Worm (Caenorhabditis elegans): Measurements from ENCODE around the gene pgp-8.

The pgp-8 gene

DNA sequence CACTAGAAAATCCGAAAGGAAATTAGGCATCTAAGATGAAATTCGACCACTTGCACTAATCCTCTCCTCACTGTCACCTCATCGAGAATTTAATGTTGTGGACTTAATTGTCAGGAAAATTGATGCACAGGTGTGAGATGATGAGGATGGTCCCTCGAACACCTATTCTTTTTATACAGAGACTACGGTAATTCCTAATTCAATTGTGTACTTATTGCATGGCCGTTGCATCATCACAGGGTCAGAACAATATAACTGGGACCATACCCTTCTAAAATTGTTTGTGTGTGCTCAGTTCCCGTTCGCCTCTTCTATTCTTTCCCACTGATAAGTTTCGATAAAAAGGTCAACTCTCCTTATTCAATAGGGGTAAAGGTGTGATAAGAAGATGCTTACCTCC lies 20.1 kb downstream of the pgp-8 start:
- TF ChIP-seq hif-1 (tag; optimal IDR thresholded peaks at IDR 0.05) (no peak), nhr-77 (tag; optimal IDR thresholded peaks at IDR 0.05) (no peak), T26A8.4 (GFP tag; IDR thresholded peaks at IDR 0.05) (no peak), lsy-2 (tag; optimal IDR thresholded peaks at IDR 0.05) (no peak), nhr-28 (tag; optimal IDR thresholded peaks at IDR 0.05) (no peak), zfp-2 (tag; optimal IDR thresholded peaks at IDR 0.05) (no peak), lin-39 (tag; optimal IDR thresholded peaks at IDR 0.05) (no peak), skn-1 (tag; optimal IDR thresholded peaks at IDR 0.05) (no peak), cey-2 (tag; optimal IDR thresholded peaks at IDR 0.05; ENCODE audit: borderline replicate concordance, insufficient read depth) (no peak), daf-16 (GFP tag; optimal IDR thresholded peaks at IDR 0.05) (no peak), daf-16 (tag; optimal IDR thresholded peaks at IDR 0.05) (no peak), pha-4 (GFP tag; IDR thresholded peaks at IDR 0.05) (no peak), pha-4 (tag; optimal IDR thresholded peaks at IDR 0.05) (no peak), F26F4.8 (GFP tag; conservative IDR thresholded peaks at IDR 0.05) (no peak), lin-38 (GFP tag; IDR thresholded peaks at IDR 0.05) (no peak), ceh-44 (GFP tag; IDR thresholded peaks at IDR 0.05) (no peak), ceh-20 (GFP tag; IDR thresholded peaks at IDR 0.05) (no peak), F49E8.2 (tag; optimal IDR thresholded peaks at IDR 0.05; ENCODE audit: borderline replicate concordance) (no peak)

DNA sequence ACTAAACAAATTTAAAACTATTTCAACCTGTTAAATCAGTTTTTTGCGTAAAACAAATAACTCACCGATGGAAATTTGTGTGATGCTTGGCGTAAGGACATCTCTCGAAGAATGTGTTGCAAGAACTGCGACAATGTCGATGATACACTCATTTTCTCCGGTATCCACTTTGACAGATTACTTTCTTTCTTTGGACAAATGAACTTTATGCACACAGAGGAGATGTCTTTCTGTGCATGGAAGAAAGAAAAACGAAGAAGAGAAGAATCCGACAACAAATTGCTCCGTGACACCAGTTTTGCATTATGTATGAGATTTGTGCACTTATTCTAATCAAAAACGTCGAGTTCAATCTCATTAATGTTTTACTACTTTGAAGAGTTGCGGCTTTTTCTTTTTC lies 25.7 kb downstream of the pgp-8 start, which contains the start of gene plc-1:
Gene plc-1, minus strand, starts transcription at position 101 of the 400 bp plus-strand sequence.
- TF ChIP-seq skn-1 (tag; optimal IDR thresholded peaks at IDR 0.05) (no peak), lsy-2 (tag; optimal IDR thresholded peaks at IDR 0.05) (no peak), zip-11 (GFP tag; IDR thresholded peaks at IDR 0.05) (no peak), Y5F2A.4 (GFP tag; optimal IDR thresholded peaks at IDR 0.05) (no peak), zip-2 (tag; optimal IDR thresholded peaks at IDR 0.05) (no peak), daf-8 (GFP tag; IDR thresholded peaks at IDR 0.05) (no peak), dmd-8 (GFP tag; IDR thresholded peaks at IDR 0.05) (no peak), daf-16 (GFP tag; optimal IDR thresholded peaks at IDR 0.05) (no peak), daf-16 (tag; optimal IDR thresholded peaks at IDR 0.05) (no peak), unc-62 (GFP tag; optimal IDR thresholded peaks at IDR 0.05 in 1 of 2) (no peak), unc-62 (tag; optimal IDR thresholded peaks at IDR 0.05) (no peak), ama-1 (optimal IDR thresholded peaks at IDR 0.05) (no peak), nhr-111 (GFP tag; optimal IDR thresholded peaks at IDR 0.05) (no peak)

DNA sequence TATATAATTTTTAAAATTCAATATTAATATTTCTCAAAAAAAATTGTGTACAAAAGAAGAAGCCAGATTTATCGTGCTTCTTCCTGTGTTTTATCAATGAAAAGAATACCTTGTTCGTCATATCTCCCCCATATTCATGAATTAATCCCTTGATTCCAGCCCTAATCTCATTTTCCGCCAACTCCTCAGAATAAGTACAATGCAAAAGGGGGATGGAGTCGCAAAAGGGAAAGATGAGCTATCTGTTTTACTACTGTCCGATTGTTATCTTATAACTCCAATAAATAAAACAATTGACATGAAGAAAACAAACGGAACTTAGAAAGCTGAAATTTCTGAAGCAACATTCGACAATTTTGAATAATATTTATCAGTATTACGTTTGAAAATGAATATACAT lies 26.6 kb downstream of the pgp-8 start:
- no peak for TF ChIP-seq mep-1 (tag; optimal IDR thresholded peaks at IDR 0.05)
- TF ChIP-seq ZK337.2 (GFP tag; IDR thresholded peaks at IDR 0.05) = no peak
- TF ChIP-seq mxl-2 (GFP tag; conservative IDR thresholded peaks at IDR 0.05) = no peak
- no peak for TF ChIP-seq ztf-7 (tag; optimal IDR thresholded peaks at IDR 0.05)
- TF ChIP-seq lin-38 (GFP tag; IDR thresholded peaks at IDR 0.05) = no peak
- TF ChIP-seq set-16 (GFP tag; IDR thresholded peaks at IDR 0.05) = no peak
- TF ChIP-seq cey-2 (tag; optimal IDR thresholded peaks at IDR 0.05; ENCODE audit: borderline replicate concordance, insufficient read depth) = no peak
- TF ChIP-seq ceh-20 (GFP tag; IDR thresholded peaks at IDR 0.05) = no peak
- TF ChIP-seq daf-19 (GFP tag; conservative IDR thresholded peaks at IDR 0.05) = no peak
- TF ChIP-seq zip-11 (GFP tag; IDR thresholded peaks at IDR 0.05) = no peak

DNA sequence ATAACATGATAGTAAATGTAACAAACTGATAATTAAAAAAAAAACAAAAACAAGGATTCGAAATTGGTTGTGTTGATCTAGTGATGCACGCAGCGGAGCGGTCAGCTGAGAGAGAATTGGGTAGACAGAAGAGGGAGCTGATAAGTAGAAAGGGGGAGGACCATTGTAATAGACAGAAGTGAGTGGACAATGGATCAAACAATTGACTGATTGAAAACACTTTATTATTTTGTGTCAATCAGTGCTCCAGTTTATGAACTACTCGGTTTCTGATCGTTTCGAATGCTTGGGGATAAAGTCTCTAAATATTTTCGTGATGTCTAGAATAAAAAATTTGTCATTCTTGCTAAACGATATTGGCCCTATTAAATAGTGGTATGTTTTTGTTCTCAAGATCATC lies 29.7 kb downstream of the pgp-8 start:
- TF ChIP-seq nhr-28 (tag; optimal IDR thresholded peaks at IDR 0.05) (no peak), ceh-62 (tag; optimal IDR thresholded peaks at IDR 0.05) (no peak), mep-1 (tag; optimal IDR thresholded peaks at IDR 0.05) (no peak), nhr-237 (tag; optimal IDR thresholded peaks at IDR 0.05) (no peak), jun-1 (tag; optimal IDR thresholded peaks at IDR 0.05) (no peak), T26A8.4 (GFP tag; IDR thresholded peaks at IDR 0.05) (no peak), vab-7 (GFP tag; IDR thresholded peaks at IDR 0.05) (no peak), nhr-76 (tag; optimal IDR thresholded peaks at IDR 0.05) (no peak), zip-11 (GFP tag; IDR thresholded peaks at IDR 0.05) (no peak), unc-130 (GFP tag; optimal IDR thresholded peaks at IDR 0.05) (no peak), saeg-2 (GFP tag; IDR thresholded peaks at IDR 0.05) (no peak), D1046.2 (GFP tag; IDR thresholded peaks at IDR 0.05) (no peak), cey-2 (tag; optimal IDR thresholded peaks at IDR 0.05; ENCODE audit: borderline replicate concordance, insufficient read depth) (no peak), ztf-7 (tag; optimal IDR thresholded peaks at IDR 0.05) (no peak), nhr-6 (tag; optimal IDR thresholded peaks at IDR 0.05) (no peak), lim-7 (GFP tag; IDR thresholded peaks at IDR 0.05) (no peak), ZK546.5 (tag; optimal IDR thresholded peaks at IDR 0.05) (no peak), lsy-2 (tag; optimal IDR thresholded peaks at IDR 0.05) (no peak), sdz-12 (GFP tag; optimal IDR thresholded peaks at IDR 0.05) (no peak)

Measured in whole organism, L4 larva.